Worm (Caenorhabditis elegans) whole organism, midembryonic: ENCODE results near the gene ZK632.11.
A peak's percentile ranks its signal among the peaks of the same experiment; 100 is the strongest.

Experiments
- T22C8.4 ChIP-seq: fragments of 200-800 bp; sonication (Bioruptor generic); IDR thresholded peaks from 2 replicates; pipeline ENCODE4 v1.3.6; 2022; ENCODE audit warnings: missing genetic modification characterization, missing compliant biosample characterization
- cog-1 ChIP-seq: sonication (generic microtip); optimal IDR thresholded peaks from 2 replicates; lab custom pipeline; 2016; ENCODE audit warnings: missing genetic modification characterization, missing compliant biosample characterization
- flt-1 ChIP-seq: fragments of 200-800 bp; sonication (Bioruptor generic); IDR thresholded peaks from 2 replicates; pipeline ENCODE4 v1.3.6; 2022; ENCODE audit warnings: missing genetic modification characterization, missing compliant biosample characterization
- klf-2 ChIP-seq: fragments of 200-800 bp; sonication (Bioruptor generic); conservative IDR thresholded peaks from 2 replicates; pipeline ENCODE4 v1.3.6; 2022; ENCODE audit warnings: missing genetic modification reagents, missing genetic modification characterization, missing compliant biosample characterization
- med-1 ChIP-seq: sonication (generic microtip); optimal IDR thresholded peaks from 2 replicates; lab custom pipeline; 2017; ENCODE audit warnings: missing genetic modification characterization, mild to moderate bottlenecking, missing compliant biosample characterization, antibody characterized with exemption, missing genetic modification reagents; ENCODE audit not compliant: insufficient read depth
- ref-1 ChIP-seq: fragments of 200-800 bp; sonication (Bioruptor generic); conservative IDR thresholded peaks from 2 replicates; pipeline ENCODE4 v1.3.6; 2022; ENCODE audit warnings: missing genetic modification reagents, missing genetic modification characterization, missing compliant biosample characterization
- tab-1 ChIP-seq: fragments of 200-800 bp; sonication (Bioruptor generic); IDR thresholded peaks from 2 replicates; pipeline ENCODE4 v1.3.6; 2022; ENCODE audit warnings: missing genetic modification characterization, missing compliant biosample characterization
- ztf-23 ChIP-seq: fragments of 200-800 bp; sonication (Bioruptor generic); IDR thresholded peaks from 2 replicates; pipeline ENCODE4 v1.3.6; 2022; ENCODE audit warnings: missing genetic modification reagents, missing genetic modification characterization, missing compliant biosample characterization
- ztf-29 ChIP-seq: fragments of 200-800 bp; sonication (Bioruptor generic); IDR thresholded peaks from 2 replicates; pipeline ENCODE4 v1.3.6; 2022; ENCODE audit warnings: missing genetic modification reagents, missing genetic modification characterization, missing compliant biosample characterization

ZK632.11 gene

DNA sequence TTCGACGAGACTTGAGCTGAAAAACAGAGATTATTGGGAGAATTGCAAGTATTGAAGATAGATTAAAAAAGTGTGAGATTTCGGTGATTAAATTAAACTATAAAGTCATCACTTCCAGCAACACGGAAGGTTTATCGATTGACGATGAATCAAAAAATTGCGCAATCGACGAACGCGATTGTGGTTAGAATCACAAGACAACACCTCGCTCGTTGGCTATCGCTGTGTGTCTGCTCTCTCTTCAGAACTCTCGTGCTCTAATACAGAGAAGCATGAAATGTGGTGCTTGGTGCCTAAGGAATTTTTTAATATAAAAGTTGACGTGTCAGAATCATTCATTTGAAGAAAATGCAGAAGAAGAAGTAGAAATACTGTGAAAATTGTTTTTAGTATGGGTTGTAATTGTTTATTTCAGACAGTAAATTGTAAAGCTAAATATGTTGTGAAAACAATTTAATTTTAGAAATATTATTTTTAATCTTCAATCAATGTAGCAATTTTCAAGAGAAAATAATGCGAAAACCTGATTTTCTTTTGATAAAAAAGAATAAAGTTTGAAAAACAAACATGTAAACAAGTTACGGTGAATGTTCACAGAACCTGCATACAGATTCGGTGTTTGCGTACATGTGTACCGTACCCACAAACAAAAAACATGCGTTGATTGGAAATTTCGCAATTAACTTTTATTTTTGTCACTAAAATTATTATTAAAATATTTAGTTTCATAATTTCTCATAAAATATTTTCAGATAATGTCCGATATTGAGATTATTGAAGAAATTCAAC is at the start of gene ZK632.11, which contains the start of gene ZK632.10:
Gene ZK632.11 (plus strand): TSS at position 753 of the 789 bp plus-strand sequence.
Gene ZK632.10 (minus strand): TSS at position 560 of the 789 bp plus-strand sequence.
- TF ChIP-seq flt-1 (GFP tag; lab: Robert Waterston, UW) (no peak), tab-1 (no peak), med-1 (GFP tag; lab: Kevin White, UChicago) (no peak), T22C8.4 (GFP tag; lab: Robert Waterston, UW) (no peak), cog-1 (tag; lab: Kevin White, UChicago) (peak; percentile 0), ref-1 (GFP tag; lab: Robert Waterston, UW) (no peak), ztf-29 (GFP tag; lab: Robert Waterston, UW) (no peak), klf-2 (GFP tag; lab: Robert Waterston, UW) (no peak)

DNA sequence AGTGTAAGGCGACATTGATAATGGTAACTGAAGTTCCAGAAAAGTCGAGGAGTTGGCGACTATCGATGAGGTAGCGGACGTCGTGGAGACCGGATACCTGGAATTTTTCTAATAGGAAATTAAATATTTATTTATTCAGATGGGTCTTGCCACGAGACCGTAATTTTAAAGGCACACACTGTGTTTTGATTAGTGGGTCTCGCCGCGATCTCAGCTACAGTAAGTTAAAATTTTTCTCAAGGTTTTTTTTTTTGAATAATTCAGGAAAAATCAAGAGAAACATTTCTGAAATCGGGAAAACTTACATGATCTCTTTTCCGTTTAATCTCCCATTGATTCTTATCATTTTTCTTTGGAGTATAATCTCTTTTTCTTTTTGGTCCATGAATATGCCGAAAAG is 48.6 kb upstream of the ZK632.11 start:
- TF ChIP-seq T22C8.4 (GFP tag; lab: Robert Waterston, UW) = no peak
- no peak for TF ChIP-seq med-1 (GFP tag; lab: Kevin White, UChicago)
- TF ChIP-seq tab-1 = no peak
- TF ChIP-seq ref-1 (GFP tag; lab: Robert Waterston, UW) = no peak
- no peak for TF ChIP-seq cog-1 (tag; lab: Kevin White, UChicago)
- TF ChIP-seq ztf-23 = no peak
- TF ChIP-seq flt-1 (GFP tag; lab: Robert Waterston, UW) = no peak
- no peak for TF ChIP-seq klf-2 (GFP tag; lab: Robert Waterston, UW)
- TF ChIP-seq ztf-29 (GFP tag; lab: Robert Waterston, UW) = no peak

DNA sequence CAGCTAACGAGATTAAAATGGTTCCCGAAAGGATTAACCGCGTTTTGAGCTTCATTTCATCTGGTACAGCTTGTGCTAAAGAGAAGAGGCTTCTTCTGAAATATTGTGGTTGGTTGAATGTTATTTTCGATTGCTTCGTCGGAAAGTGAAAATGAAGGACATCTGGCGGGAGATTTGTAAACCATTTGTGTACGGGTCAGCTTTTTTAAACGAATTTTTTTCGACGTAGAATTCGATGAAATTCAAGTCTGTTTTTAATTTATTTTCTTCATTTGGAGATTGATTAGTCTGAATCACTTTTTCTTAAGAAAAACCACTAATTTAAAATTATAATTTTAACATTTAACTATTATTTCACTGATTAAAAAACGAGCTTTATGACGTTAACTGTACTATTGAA is 47.5 kb upstream of the ZK632.11 start, which contains the start of gene sqv-3:
Gene sqv-3 (minus strand): TSS at position 101 of the 400 bp plus-strand sequence.
- TF ChIP-seq klf-2 (GFP tag; lab: Robert Waterston, UW) (no peak), med-1 (GFP tag; lab: Kevin White, UChicago) (no peak), ref-1 (GFP tag; lab: Robert Waterston, UW) (no peak), ztf-23 (no peak), tab-1 (no peak), cog-1 (tag; lab: Kevin White, UChicago) (no peak), ztf-29 (GFP tag; lab: Robert Waterston, UW) (no peak)

DNA sequence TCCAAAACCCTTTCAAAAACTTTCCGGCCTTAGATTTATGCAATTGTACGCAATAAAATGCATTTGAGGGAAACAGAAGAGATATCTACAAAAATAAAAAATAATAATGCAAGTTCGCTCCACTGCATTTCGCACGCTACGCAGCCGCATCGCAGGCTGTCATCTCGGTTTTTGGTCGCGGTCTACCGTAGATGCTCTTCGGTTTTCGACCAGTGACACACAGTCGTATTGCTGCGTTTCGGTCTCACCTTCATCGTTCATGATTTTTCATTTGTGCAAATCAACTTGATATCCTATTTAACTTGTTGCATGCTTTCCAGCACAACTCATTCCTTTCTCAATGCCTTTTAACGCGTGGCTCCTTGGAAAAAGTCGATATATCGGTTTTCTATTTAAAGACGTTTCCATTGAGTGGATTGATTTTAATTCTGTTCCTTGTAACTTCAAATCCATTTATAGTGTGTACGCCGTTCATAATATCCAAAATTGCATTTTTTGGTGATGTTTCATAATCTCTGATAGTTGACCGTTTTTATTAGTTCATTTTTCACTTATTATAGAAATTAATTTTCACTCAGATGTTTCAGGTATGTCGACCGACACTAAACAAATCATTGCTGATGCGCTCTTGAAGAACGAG is 46.9 kb upstream of the ZK632.11 start, which contains the start of gene vha-1:
Gene vha-1 (plus strand): TSS at position 590 of the 640 bp plus-strand sequence.
- TF ChIP-seq ztf-29 (GFP tag; lab: Robert Waterston, UW) (no peak), cog-1 (tag; lab: Kevin White, UChicago) (peak; percentile 53), med-1 (GFP tag; lab: Kevin White, UChicago) (no peak), ztf-23 (0 out of 2 replicates have a peak, but pooled peaks have one; percentile 53)

DNA sequence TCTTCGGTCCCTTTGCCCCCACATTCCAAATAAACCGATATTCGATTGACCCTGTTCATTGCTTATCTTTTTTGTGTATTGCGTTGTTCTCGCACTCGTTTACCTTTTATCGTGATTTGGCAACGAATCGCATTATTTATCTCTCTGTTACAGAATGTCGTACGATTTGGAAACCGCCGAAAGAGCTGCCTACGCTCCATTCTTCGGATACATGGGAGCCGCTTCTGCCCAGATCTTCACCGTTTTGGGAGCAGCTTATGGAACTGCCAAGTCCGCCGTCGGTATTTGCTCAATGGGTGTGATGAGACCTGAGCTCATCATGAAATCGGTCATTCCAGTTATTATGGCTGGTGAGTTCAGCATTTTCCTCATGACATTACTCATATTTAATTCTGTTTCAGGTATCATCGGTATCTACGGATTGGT is 45.7 kb upstream of the ZK632.11 start, which contains the start of gene vha-2:
Gene vha-2 (plus strand): TSS at position 154 of the 426 bp plus-strand sequence.
- TF ChIP-seq T22C8.4 (GFP tag; lab: Robert Waterston, UW) (no peak), tab-1 (no peak), ztf-29 (GFP tag; lab: Robert Waterston, UW) (no peak), klf-2 (GFP tag; lab: Robert Waterston, UW) (no peak), flt-1 (GFP tag; lab: Robert Waterston, UW) (no peak), med-1 (GFP tag; lab: Kevin White, UChicago) (no peak), ztf-23 (no peak), cog-1 (tag; lab: Kevin White, UChicago) (no peak), ref-1 (GFP tag; lab: Robert Waterston, UW) (no peak)

DNA sequence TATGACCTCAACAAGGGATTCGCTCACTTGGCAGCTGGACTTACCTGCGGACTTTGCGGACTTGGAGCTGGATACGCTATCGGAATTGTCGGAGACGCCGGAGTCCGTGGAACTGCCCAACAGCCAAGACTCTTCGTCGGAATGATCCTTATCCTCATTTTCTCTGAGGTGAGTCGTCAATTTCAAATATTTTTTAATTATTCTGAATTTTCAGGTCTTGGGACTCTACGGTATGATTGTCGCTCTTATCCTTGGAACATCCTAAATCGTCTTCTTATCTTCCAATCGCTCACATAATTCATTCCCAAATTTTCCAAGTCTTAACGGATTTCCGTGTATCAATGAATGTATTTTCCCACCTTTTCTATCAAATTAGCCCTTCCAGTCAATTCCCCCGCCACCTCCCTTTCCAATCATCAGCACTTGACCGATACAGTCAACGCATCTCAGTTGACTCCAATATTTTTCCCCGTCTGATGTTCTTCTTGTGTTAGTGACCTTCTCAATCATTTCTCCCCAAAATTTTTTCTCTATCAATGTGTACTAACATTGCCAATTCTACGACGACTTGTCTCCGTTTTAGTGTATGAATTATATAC is 45.1 kb upstream of the ZK632.11 start, which contains the start of gene R10E11.6:
Gene R10E11.6 (plus strand): TSS at position 524 of the 599 bp plus-strand sequence.
- no peak for TF ChIP-seq flt-1 (GFP tag; lab: Robert Waterston, UW)

DNA sequence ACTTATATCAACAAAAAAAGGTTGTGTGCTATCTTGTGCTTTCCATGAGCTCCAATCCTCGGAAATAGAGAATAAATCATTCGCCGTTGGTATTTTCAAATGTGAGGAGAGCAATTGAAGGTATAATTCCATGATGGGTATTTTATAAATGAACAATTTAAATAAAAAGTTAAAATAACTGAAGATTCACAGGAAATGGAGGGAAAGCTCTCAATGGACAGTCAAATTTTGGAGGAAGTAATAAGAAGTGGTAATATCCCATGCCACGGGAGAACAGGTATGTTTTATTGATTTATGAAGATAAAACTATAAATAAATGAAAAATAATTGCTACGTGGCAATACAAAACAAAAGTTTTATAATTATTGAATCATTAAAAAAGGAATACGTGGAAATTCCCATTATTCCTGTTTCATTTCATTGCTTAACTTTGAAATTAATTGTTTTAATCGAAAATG is 44.6 kb upstream of the ZK632.11 start:
- TF ChIP-seq klf-2 (GFP tag; lab: Robert Waterston, UW) (no peak), med-1 (GFP tag; lab: Kevin White, UChicago) (no peak), T22C8.4 (GFP tag; lab: Robert Waterston, UW) (no peak), flt-1 (GFP tag; lab: Robert Waterston, UW) (no peak), ref-1 (GFP tag; lab: Robert Waterston, UW) (no peak)

DNA sequence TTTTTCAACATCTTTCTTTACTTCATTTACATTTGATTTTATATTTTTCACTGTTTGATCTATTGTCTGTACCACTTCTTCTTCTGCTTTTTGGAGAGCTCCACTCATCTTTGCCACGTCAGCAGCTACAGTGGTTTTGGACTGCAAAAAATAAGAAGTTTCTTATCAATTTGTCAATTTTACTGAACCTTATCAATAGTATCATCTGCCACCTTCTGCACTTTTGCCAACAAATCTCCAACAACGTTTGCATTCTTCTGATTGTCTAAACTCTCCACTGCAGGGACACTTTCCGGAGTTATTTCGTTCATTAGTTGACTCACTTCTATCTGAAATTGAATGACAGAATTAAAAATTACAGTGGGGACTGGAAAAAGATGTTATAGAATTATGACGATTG is 40.9 kb upstream of the ZK632.11 start:
- TF ChIP-seq T22C8.4 (GFP tag; lab: Robert Waterston, UW) (no peak), cog-1 (tag; lab: Kevin White, UChicago) (no peak), klf-2 (GFP tag; lab: Robert Waterston, UW) (no peak), flt-1 (GFP tag; lab: Robert Waterston, UW) (no peak), ztf-23 (no peak), med-1 (GFP tag; lab: Kevin White, UChicago) (no peak), tab-1 (no peak), ztf-29 (GFP tag; lab: Robert Waterston, UW) (no peak)

DNA sequence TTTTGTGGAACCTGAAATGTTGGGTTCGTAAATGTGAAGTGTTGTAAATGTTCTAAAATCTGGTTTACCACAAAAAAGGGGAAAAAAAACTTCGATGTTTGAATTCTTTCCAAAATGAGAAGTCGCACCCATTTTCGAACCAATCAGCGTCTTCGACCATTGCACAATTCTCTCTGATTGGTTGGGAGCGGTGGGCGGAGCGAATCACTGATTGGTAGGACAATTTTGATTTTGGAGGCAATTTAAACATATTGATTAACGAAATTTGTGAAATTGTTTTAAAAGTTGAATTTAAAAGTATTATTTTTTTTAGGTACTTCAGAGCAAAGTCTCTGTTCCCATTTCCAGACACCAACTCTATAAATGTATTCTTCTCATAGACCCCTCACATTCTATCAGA is 38.6 kb upstream of the ZK632.11 start:
- no peak for TF ChIP-seq T22C8.4 (GFP tag; lab: Robert Waterston, UW)
- TF ChIP-seq ref-1 (GFP tag; lab: Robert Waterston, UW) = no peak
- no peak for TF ChIP-seq ztf-23
- no peak for TF ChIP-seq klf-2 (GFP tag; lab: Robert Waterston, UW)
- TF ChIP-seq med-1 (GFP tag; lab: Kevin White, UChicago) = no peak
- TF ChIP-seq tab-1 = no peak
- no peak for TF ChIP-seq cog-1 (tag; lab: Kevin White, UChicago)
- TF ChIP-seq ztf-29 (GFP tag; lab: Robert Waterston, UW) = no peak
- no peak for TF ChIP-seq flt-1 (GFP tag; lab: Robert Waterston, UW)
